Worm (Caenorhabditis elegans) whole organism, young adult: ENCODE results near the gene T11G6.3.

Experiments used
- B0261.1 ChIP-seq: sonication (generic microtip); optimal IDR thresholded peaks from 2 replicates; lab custom pipeline; 2016; ENCODE audit warnings: mild to moderate bottlenecking, missing genetic modification characterization, moderate library complexity, missing compliant biosample characterization
- D2030.7 ChIP-seq: fragments of 200-800 bp; sonication (Bioruptor generic); IDR thresholded peaks from 2 replicates; pipeline ENCODE4 v1.3.6; 2022; ENCODE audit warnings: missing genetic modification reagents, missing genetic modification characterization, missing compliant biosample characterization
- F22D6.2 ChIP-seq: sonication (generic microtip); optimal IDR thresholded peaks from 2 replicates; lab custom pipeline; 2016; ENCODE audit warnings: mild to moderate bottlenecking, missing genetic modification characterization, missing compliant biosample characterization
- F52B5.7 ChIP-seq: sonication (generic microtip); optimal IDR thresholded peaks from 2 replicates; lab custom pipeline; 2016; ENCODE audit warnings: mild to moderate bottlenecking, missing genetic modification characterization, missing compliant biosample characterization
- K11D2.4 ChIP-seq: fragments of 200-800 bp; sonication (Bioruptor generic); IDR thresholded peaks from 2 replicates; pipeline ENCODE4 v1.3.6; 2022; ENCODE audit warnings: missing genetic modification reagents, missing genetic modification characterization, missing compliant biosample characterization
- T07F8.4 ChIP-seq: sonication (generic microtip); optimal IDR thresholded peaks from 2 replicates; lab custom pipeline; 2016; ENCODE audit warnings: mild to moderate bottlenecking, missing genetic modification characterization, moderate library complexity, missing compliant biosample characterization
- Y53G8AR.9 ChIP-seq: fragments of 200-800 bp; sonication (Bioruptor generic); conservative IDR thresholded peaks from 2 replicates; pipeline ENCODE4 v1.3.6; 2022; ENCODE audit warnings: missing genetic modification reagents, missing genetic modification characterization, missing compliant biosample characterization
- aptf-3 ChIP-seq: fragments of 200-800 bp; sonication (Bioruptor generic); IDR thresholded peaks from 2 replicates; pipeline ENCODE4 v1.3.6; 2022; ENCODE audit warnings: missing genetic modification characterization, missing compliant biosample characterization
- athp-1 ChIP-seq: sonication (generic microtip); optimal IDR thresholded peaks from 2 replicates; lab custom pipeline; 2017; ENCODE audit warnings: mild to moderate bottlenecking, missing genetic modification characterization, missing compliant biosample characterization
- attf-6 ChIP-seq: fragments of 200-800 bp; sonication (Bioruptor generic); IDR thresholded peaks from 2 replicates; pipeline ENCODE4 v1.3.6; 2022; ENCODE audit warnings: missing genetic modification reagents, missing genetic modification characterization, missing compliant biosample characterization
- bed-2 ChIP-seq: fragments of 200-800 bp; sonication (Bioruptor generic); IDR thresholded peaks from 2 replicates; pipeline ENCODE4 v1.3.6; 2022; ENCODE audit warnings: missing genetic modification reagents, missing genetic modification characterization, missing compliant biosample characterization
- ccch-3 ChIP-seq: fragments of 200-800 bp; sonication (Bioruptor generic); optimal IDR thresholded peaks from 2 replicates; lab custom pipeline; 2018; ENCODE audit warnings: mild to moderate bottlenecking, missing genetic modification characterization, missing compliant biosample characterization
- cebp-2 ChIP-seq: fragments of 200-800 bp; sonication (Bioruptor generic); IDR thresholded peaks from 2 replicates; pipeline ENCODE4 v1.3.6; 2022; ENCODE audit warnings: missing genetic modification characterization, missing compliant biosample characterization
- ceh-91 ChIP-seq: fragments of 200-800 bp; sonication (Bioruptor generic); IDR thresholded peaks from 2 replicates; pipeline ENCODE4 v1.3.6; 2022; ENCODE audit warnings: missing genetic modification reagents, missing genetic modification characterization, missing compliant biosample characterization
- dox-1 ChIP-seq: fragments of 200-800 bp; sonication (Bioruptor generic); IDR thresholded peaks from 2 replicates; pipeline ENCODE4 v1.3.6; 2022; ENCODE audit warnings: missing genetic modification reagents, missing genetic modification characterization, missing compliant biosample characterization
- ekl-4 ChIP-seq: fragments of 200-800 bp; sonication (Bioruptor generic); IDR thresholded peaks from 2 replicates; pipeline ENCODE4 v1.3.6; 2022; ENCODE audit warnings: missing genetic modification reagents, missing genetic modification characterization, missing compliant biosample characterization
- him-1 ChIP-seq: sonication (generic microtip); optimal IDR thresholded peaks from 2 replicates; lab custom pipeline; 2016; ENCODE audit warnings: missing genotype, missing genetic modification reagents, missing genetic modification characterization, missing compliant biosample characterization
- hlh-12 ChIP-seq: sonication (generic microtip); optimal IDR thresholded peaks from 2 replicates; lab custom pipeline; 2016; ENCODE audit warnings: missing genetic modification characterization, missing compliant biosample characterization
- hlh-26 ChIP-seq: fragments of 200-800 bp; sonication (Bioruptor generic); conservative IDR thresholded peaks from 2 replicates; pipeline ENCODE4 v1.3.6; 2022; ENCODE audit warnings: missing genetic modification reagents, missing genetic modification characterization, missing compliant biosample characterization
- hrde-1 ChIP-seq: sonication (generic microtip); optimal IDR thresholded peaks from 2 replicates; lab custom pipeline; 2016; ENCODE audit warnings: missing genetic modification characterization, mild to moderate bottlenecking, missing compliant biosample characterization, moderate library complexity, missing genotype, missing genetic modification reagents, borderline replicate concordance
- lag-1 ChIP-seq: fragments of 200-800 bp; sonication (Bioruptor generic); IDR thresholded peaks from 2 replicates; pipeline ENCODE4 v1.3.6; 2022; ENCODE audit warnings: missing genetic modification reagents, missing genetic modification characterization, missing compliant biosample characterization
- lin-26 ChIP-seq: fragments of 200-800 bp; sonication (Bioruptor generic); IDR thresholded peaks from 2 replicates; pipeline ENCODE4 v1.3.6; 2022; ENCODE audit warnings: missing genetic modification reagents, missing genetic modification characterization, missing compliant biosample characterization
- lin-40 ChIP-seq: sonication (generic microtip); optimal IDR thresholded peaks from 2 replicates; lab custom pipeline; 2016; ENCODE audit warnings: missing genetic modification characterization, mild to moderate bottlenecking, missing compliant biosample characterization, missing genotype, missing genetic modification reagents
- lir-1 ChIP-seq: fragments of 200-800 bp; sonication (Bioruptor generic); conservative IDR thresholded peaks from 2 replicates; pipeline ENCODE4 v1.3.6; 2022; ENCODE audit warnings: missing genetic modification reagents, missing genetic modification characterization, missing compliant biosample characterization
- lsl-1 ChIP-seq: fragments of 200-800 bp; sonication (Bioruptor generic); optimal IDR thresholded peaks from 2 replicates; lab custom pipeline; 2018; ENCODE audit warnings: mild to moderate bottlenecking, missing genetic modification characterization, moderate library complexity, missing compliant biosample characterization
- mes-4 ChIP-seq: sonication (generic microtip); optimal IDR thresholded peaks from 2 replicates; lab custom pipeline; 2016; ENCODE audit warnings: missing genotype, missing genetic modification characterization, missing compliant biosample characterization
- nfyb-1 ChIP-seq: fragments of 200-800 bp; sonication (Bioruptor generic); IDR thresholded peaks from 2 replicates; pipeline ENCODE4 v1.3.6; 2022; ENCODE audit warnings: missing genetic modification reagents, missing genetic modification characterization, missing compliant biosample characterization
- nhr-90 ChIP-seq: sonication (generic microtip); optimal IDR thresholded peaks from 2 replicates; lab custom pipeline; 2016; ENCODE audit warnings: missing genotype, mild to moderate bottlenecking, missing genetic modification characterization, missing compliant biosample characterization
- sea-2 ChIP-seq: fragments of 200-800 bp; sonication (Bioruptor generic); IDR thresholded peaks from 2 replicates; pipeline ENCODE4 v1.3.6; 2022; ENCODE audit warnings: missing genetic modification characterization, missing compliant biosample characterization
- snpc-1.1 ChIP-seq: sonication (generic microtip); optimal IDR thresholded peaks from 2 replicates; lab custom pipeline; 2017; ENCODE audit warnings: missing genetic modification characterization, mild to moderate bottlenecking, missing compliant biosample characterization, antibody characterized with exemption, moderate library complexity, missing genotype, missing genetic modification reagents; ENCODE audit not compliant: insufficient read depth
- sptf-2 ChIP-seq: fragments of 200-800 bp; sonication (Bioruptor generic); optimal IDR thresholded peaks from 2 replicates; lab custom pipeline; 2018; ENCODE audit warnings: mild to moderate bottlenecking, missing genetic modification characterization, missing compliant biosample characterization
- tbp1 ChIP-seq: fragments of 200-800 bp; sonication (Bioruptor generic); optimal IDR thresholded peaks from 2 replicates; lab custom pipeline; 2018; ENCODE audit warnings: mild to moderate bottlenecking, missing genetic modification characterization, missing compliant biosample characterization
- tbx-9 ChIP-seq: sonication (generic microtip); optimal IDR thresholded peaks from 2 replicates; lab custom pipeline; 2016; ENCODE audit warnings: borderline replicate concordance, missing genetic modification characterization, inconsistent platforms, missing compliant biosample characterization
- tlf-1 ChIP-seq: fragments of 200-800 bp; sonication (Bioruptor generic); optimal IDR thresholded peaks from 2 replicates; lab custom pipeline; 2018; ENCODE audit warnings: mild to moderate bottlenecking, missing genetic modification characterization, missing compliant biosample characterization
- zim-3 ChIP-seq: sonication (generic microtip); optimal IDR thresholded peaks from 2 replicates; lab custom pipeline; 2017; ENCODE audit warnings: mild to moderate bottlenecking, missing genetic modification characterization, moderate library complexity, missing compliant biosample characterization
- ztf-18 ChIP-seq: sonication (generic microtip); optimal IDR thresholded peaks from 2 replicates; lab custom pipeline; 2016; ENCODE audit warnings: missing genotype, mild to moderate bottlenecking, missing genetic modification characterization, missing compliant biosample characterization
- ztf-22 ChIP-seq: fragments of 200-800 bp; sonication (Bioruptor generic); optimal IDR thresholded peaks from 2 replicates; lab custom pipeline; 2018; ENCODE audit warnings: mild to moderate bottlenecking, missing genetic modification characterization, moderate library complexity, missing compliant biosample characterization
- ztf-26 ChIP-seq: sonication (generic microtip); optimal IDR thresholded peaks from 2 replicates; lab custom pipeline; 2017; ENCODE audit warnings: missing genetic modification characterization, missing compliant biosample characterization
- ztf-6 ChIP-seq: fragments of 200-800 bp; sonication (Bioruptor generic); IDR thresholded peaks from 2 replicates; pipeline ENCODE4 v1.3.6; 2022; ENCODE audit warnings: missing genetic modification reagents, missing genetic modification characterization, missing compliant biosample characterization

T11G6.3 gene

DNA sequence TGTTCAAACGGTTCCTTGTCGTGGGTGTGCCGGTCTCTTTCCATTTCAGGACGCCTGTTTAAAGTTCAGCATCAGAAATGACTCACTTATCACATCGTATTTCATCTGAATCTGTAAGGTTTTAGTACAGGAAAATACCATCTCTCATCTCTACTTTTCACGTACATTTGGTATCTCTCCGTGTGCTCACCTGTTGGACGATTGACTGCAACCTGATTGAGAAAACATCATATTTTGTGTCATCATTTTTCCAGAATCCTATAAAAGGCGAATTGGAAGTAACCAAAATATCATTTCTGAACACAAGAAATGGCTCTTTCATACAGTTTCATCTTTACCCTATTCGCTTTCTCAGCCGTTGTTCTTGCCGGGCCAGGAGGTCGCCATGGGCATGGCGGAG lies 45.0 kb upstream of the T11G6.3 start, which contains the start of gene srlf-30:
srlf-30 (plus strand) TSS at position 301 of the 400 bp plus-strand sequence.
- no peak for TF ChIP-seq ekl-4 (GFP tag; lab: Robert Waterston, UW)
- TF ChIP-seq lag-1 (GFP tag; lab: Robert Waterston, UW) = no peak
- TF ChIP-seq ztf-6 (GFP tag; lab: Robert Waterston, UW) = no peak
- TF ChIP-seq B0261.1 (tag; lab: Kevin White, UChicago) = no peak
- no peak for TF ChIP-seq ztf-26 (tag; lab: Kevin White, UChicago)
- TF ChIP-seq ceh-91 (GFP tag; lab: Robert Waterston, UW) = no peak
- TF ChIP-seq F22D6.2 (tag; lab: Kevin White, UChicago) = no peak
- TF ChIP-seq T07F8.4 (tag; lab: Kevin White, UChicago) = no peak
- TF ChIP-seq dox-1 = no peak
- TF ChIP-seq lin-26 (GFP tag; lab: Robert Waterston, UW) = no peak
- no peak for TF ChIP-seq him-1 (tag; lab: Kevin White, UChicago)
- TF ChIP-seq tlf-1 = no peak
- TF ChIP-seq ccch-3 = no peak
- TF ChIP-seq, all 124 proteins: peak for 0

- no peak for TF ChIP-seq zim-3 (tag; lab: Kevin White, UChicago)
- TF ChIP-seq F52B5.7 (tag; lab: Kevin White, UChicago) = no peak
- no peak for TF ChIP-seq D2030.7 (GFP tag; lab: Robert Waterston, UW)
- TF ChIP-seq snpc-1.1 (tag; lab: Kevin White, UChicago) = no peak
- TF ChIP-seq mes-4 (tag; lab: Kevin White, UChicago) = no peak
- TF ChIP-seq B0261.1 (tag; lab: Kevin White, UChicago) = no peak
- TF ChIP-seq athp-1 (tag; lab: Kevin White, UChicago) = no peak
- no peak for TF ChIP-seq ceh-91 (GFP tag; lab: Robert Waterston, UW)
- TF ChIP-seq nfyb-1 (GFP tag; lab: Robert Waterston, UW) = no peak
- TF ChIP-seq attf-6 (GFP tag; lab: Robert Waterston, UW) = no peak
- no peak for TF ChIP-seq sptf-2 (GFP tag; lab: Kevin White, UChicago)
- no peak for TF ChIP-seq aptf-3 (GFP tag; lab: Robert Waterston, UW)
- no peak for TF ChIP-seq ztf-26 (tag; lab: Kevin White, UChicago)
- no peak for TF ChIP-seq Y53G8AR.9 (GFP tag; lab: Robert Waterston, UW)
- no peak for TF ChIP-seq bed-2 (GFP tag; lab: Robert Waterston, UW)
- no peak for TF ChIP-seq lir-1 (GFP tag; lab: Robert Waterston, UW)
- no peak for TF ChIP-seq hlh-12 (tag; lab: Kevin White, UChicago)
Measured at ce11 chrIV:10899091-10899490, 44.1 kb upstream of the T11G6.3 start, which contains the start of the genes F13E9.9 and F13E9.19. Gene F13E9.9, minus strand, starts transcription at chrIV:10899191. Gene F13E9.19, plus strand, starts transcription at chrIV:10899406.

DNA sequence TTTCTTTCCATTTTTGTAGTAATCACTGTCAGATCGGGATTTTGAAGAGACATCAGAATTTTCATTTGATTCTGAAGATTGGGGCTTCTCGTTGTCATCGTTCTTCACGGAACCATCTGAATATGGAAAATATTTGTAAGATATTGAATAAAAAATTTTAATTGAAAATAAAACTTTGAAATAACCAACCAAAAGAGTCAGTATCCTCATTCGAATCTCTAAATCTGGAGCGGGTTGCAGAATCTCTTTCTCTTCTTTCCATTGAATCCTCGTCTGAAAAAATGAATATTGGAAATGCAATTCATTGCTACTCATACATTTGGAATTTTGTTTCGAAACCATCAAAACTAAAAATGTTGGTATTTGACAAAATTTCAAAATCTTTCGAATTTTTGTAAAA lies 43.1 kb upstream of the T11G6.3 start:
- TF ChIP-seq hlh-26 (GFP tag; lab: Robert Waterston, UW) (no peak), bed-2 (GFP tag; lab: Robert Waterston, UW) (no peak), sea-2 (no peak), tbp1 (GFP tag; lab: Kevin White, UChicago) (no peak), K11D2.4 (GFP tag; lab: Robert Waterston, UW) (no peak), ztf-22 (GFP tag; lab: Kevin White, UChicago) (no peak), ztf-18 (tag; lab: Kevin White, UChicago) (no peak), lin-26 (GFP tag; lab: Robert Waterston, UW) (no peak), cebp-2 (GFP tag; lab: Robert Waterston, UW) (no peak), hrde-1 (tag; lab: Kevin White, UChicago) (no peak), lsl-1 (no peak), B0261.1 (tag; lab: Kevin White, UChicago) (no peak), lin-40 (tag; lab: Kevin White, UChicago) (no peak), ccch-3 (no peak), tbx-9 (no peak), nhr-90 (tag; lab: Kevin White, UChicago) (no peak)
